Worm (Caenorhabditis elegans) whole organism, early embryonic: ENCODE results near the gene sra-37.

Source experiments
- B0310.2 ChIP-seq: sonication (generic microtip); optimal IDR thresholded peaks from 2 replicates; lab custom pipeline; 2016; ENCODE audit warnings: mild to moderate bottlenecking, missing genetic modification characterization, missing compliant biosample characterization
- ama-1 ChIP-seq: fragments of 150-350 bp; optimal IDR thresholded peaks from 2 replicates; lab custom pipeline; 2014
- ceh-13 ChIP-seq: fragments of 200-800 bp; sonication (Bioruptor generic); optimal IDR thresholded peaks from 2 replicates; lab custom pipeline; 2018; ENCODE audit warnings: mild to moderate bottlenecking, missing genetic modification characterization, missing compliant biosample characterization
- flt-1 ChIP-seq: fragments of 200-800 bp; sonication (Bioruptor generic); IDR thresholded peaks from 2 replicates; pipeline ENCODE4 v1.3.6; 2022; ENCODE audit warnings: missing genetic modification characterization, missing compliant biosample characterization
- hnd-1 ChIP-seq: sonication (generic microtip); optimal IDR thresholded peaks from 2 replicates; lab custom pipeline; 2016; ENCODE audit warnings: missing genetic modification characterization, missing compliant biosample characterization
- pes-1 ChIP-seq: fragments of 200-800 bp; sonication (Bioruptor generic); IDR thresholded peaks from 2 replicates; pipeline ENCODE4 v1.3.6; 2022; ENCODE audit warnings: missing genetic modification reagents, missing genetic modification characterization, missing compliant biosample characterization
- tbx-11 ChIP-seq: fragments of 200-800 bp; sonication (Bioruptor generic); IDR thresholded peaks from 2 replicates; pipeline ENCODE4 v1.3.6; 2022; ENCODE audit warnings: missing genetic modification characterization, missing compliant biosample characterization

DNA sequence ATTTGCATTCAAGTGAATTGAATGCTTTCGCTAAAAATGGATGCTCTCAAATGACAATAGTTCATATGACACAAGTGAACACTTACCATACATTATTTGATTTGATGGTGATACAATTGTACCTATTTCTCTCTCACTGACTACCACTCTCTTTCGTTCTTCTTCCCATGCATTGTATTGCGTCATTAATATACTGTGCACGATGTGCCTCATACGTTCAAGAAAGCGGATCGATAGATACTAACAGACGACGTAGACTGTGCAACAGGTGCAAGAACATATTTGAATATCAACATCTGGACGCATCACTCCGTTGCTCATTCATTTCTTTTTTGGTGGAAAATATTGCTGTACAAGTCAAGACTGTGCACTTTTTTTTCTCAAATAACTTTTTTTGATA is 34.5 kb downstream of the sra-37 start, which contains the start of gene M03B6.4:
- no peak for TF ChIP-seq hnd-1 (tag; lab: Kevin White, UChicago)
- TF ChIP-seq ama-1 (lab: Kevin White, UChicago), result no peak
- no peak for TF ChIP-seq ceh-13 (GFP tag; lab: Kevin White, UChicago)
- no peak for TF ChIP-seq pes-1
- TF ChIP-seq flt-1 (GFP tag; lab: Robert Waterston, UW), result no peak
- TF ChIP-seq B0310.2 (tag; lab: Kevin White, UChicago), result no peak
- TF ChIP-seq tbx-11 (GFP tag; lab: Robert Waterston, UW), result no peak
